Worm (Caenorhabditis elegans): ENCODE results near the gene try-11.
"Not testable (repeated sequence)": the region's sequence is repeated elsewhere in the genome, so short reads cannot be mapped to it uniquely, and the experiment has no call there.

Gene try-11

ce11 chrV:7439807-7440206 is 11.7 kb upstream of the try-11 start, which contains the start of gene try-13:
try-13 (plus strand) TSS chrV:7440107.
- TF ChIP-seq sea-1 (GFP tag; conservative IDR thresholded peaks at IDR 0.05) (no peak), pes-1 (GFP tag; IDR thresholded peaks at IDR 0.05) (no peak), scrt-1 (GFP tag; IDR thresholded peaks at IDR 0.05) (no peak), ceh-36 (tag; optimal IDR thresholded peaks at IDR 0.05) (no peak), aly-1 (tag; optimal IDR thresholded peaks at IDR 0.05) (no peak), tbx-11 (GFP tag; IDR thresholded peaks at IDR 0.05) (no peak), flt-1 (GFP tag; IDR thresholded peaks at IDR 0.05) (no peak), F13C5.2 (tag; optimal IDR thresholded peaks at IDR 0.05) (no peak), ama-1 (optimal IDR thresholded peaks at IDR 0.05) (no peak), ceh-13 (GFP tag; optimal IDR thresholded peaks at IDR 0.05) (no peak), hmbx-1 (tag; optimal IDR thresholded peaks at IDR 0.05) (no peak)

ce11 chrV:7443480-7443879 is 8.0 kb upstream of the try-11 start:
- TF ChIP-seq tbx-37 (GFP tag; conservative IDR thresholded peaks at IDR 0.05), result peak; percentile 34; the same call in 1 of the 2 replicates
- TF ChIP-seq tbx-11 (GFP tag; IDR thresholded peaks at IDR 0.05), result peak; percentile 68; the same call in 1 of the 2 replicates
- 0 out of 2 replicates have a peak, but pooled peaks have one; percentile 35 for TF ChIP-seq scrt-1 (GFP tag; IDR thresholded peaks at IDR 0.05)
- peak; percentile 85 for TF ChIP-seq sea-1 (GFP tag; conservative IDR thresholded peaks at IDR 0.05)

- TF ChIP-seq ceh-13 (GFP tag; optimal IDR thresholded peaks at IDR 0.05); scrt-1 (GFP tag; IDR thresholded peaks at IDR 0.05); tbx-37 (GFP tag; conservative IDR thresholded peaks at IDR 0.05): not testable (repeated sequence)
Observed at ce11 chrV:7444331-7444730, 7.2 kb upstream of the try-11 start, which contains the start of gene nhr-141. nhr-141 (plus strand) TSS chrV:7444661.

- TF ChIP-seq F13C5.2 (tag; optimal IDR thresholded peaks at IDR 0.05), result no peak
- no peak for TF ChIP-seq hmbx-1 (tag; optimal IDR thresholded peaks at IDR 0.05)
- TF ChIP-seq ets-7 (tag; optimal IDR thresholded peaks at IDR 0.05), result no peak
- no peak for TF ChIP-seq ceh-36 (tag; optimal IDR thresholded peaks at IDR 0.05)
- no peak for TF ChIP-seq flt-1 (GFP tag; IDR thresholded peaks at IDR 0.05)
- TF ChIP-seq tbx-37 (GFP tag; conservative IDR thresholded peaks at IDR 0.05), result no peak
Observed at ce11 chrV:7446965-7447364, 4.6 kb upstream of the try-11 start, which contains the start of gene F25E5.5. F25E5.5 (plus strand) TSS chrV:7447265.

- TF ChIP-seq flt-1 (GFP tag; IDR thresholded peaks at IDR 0.05) (no peak), tbx-37 (GFP tag; conservative IDR thresholded peaks at IDR 0.05) (no peak), F13C5.2 (tag; optimal IDR thresholded peaks at IDR 0.05) (no peak), scrt-1 (GFP tag; IDR thresholded peaks at IDR 0.05) (no peak), ama-1 (optimal IDR thresholded peaks at IDR 0.05) (no peak), tbx-11 (GFP tag; IDR thresholded peaks at IDR 0.05) (no peak), tra-4 (tag; optimal IDR thresholded peaks at IDR 0.05) (no peak), ceh-13 (GFP tag; optimal IDR thresholded peaks at IDR 0.05) (no peak)
Observed at ce11 chrV:7449303-7449827, 2.2 kb upstream of the try-11 start, which contains the start of gene try-12. try-12 (plus strand) TSS chrV:7449353.

DNA sequence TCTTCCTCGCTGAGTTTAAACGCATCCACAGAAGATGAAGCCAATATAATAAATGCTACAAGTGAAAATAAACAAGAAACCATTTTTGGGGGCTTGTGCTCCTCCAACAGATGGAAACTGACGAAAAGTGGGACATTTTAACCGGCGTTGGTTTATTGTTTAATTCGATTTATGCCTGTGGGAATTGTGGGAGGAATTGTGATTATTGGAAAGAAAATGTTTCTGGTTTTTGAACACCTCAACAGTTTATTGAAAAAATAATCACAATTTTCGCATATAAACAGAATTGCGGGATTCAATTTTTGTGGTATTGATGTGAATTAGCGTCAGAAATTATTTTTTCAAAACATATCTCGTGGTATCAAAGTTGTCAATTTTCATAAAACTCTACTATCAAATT is 2.7 kb downstream of the try-11 start, which contains the start of gene try-8:
Gene try-8, minus strand, starts transcription at position 101 of the 400 bp plus-strand sequence.
- no peak for TF ChIP-seq scrt-1 (GFP tag; IDR thresholded peaks at IDR 0.05)
- no peak for TF ChIP-seq ets-7 (tag; optimal IDR thresholded peaks at IDR 0.05)
- TF ChIP-seq pes-1 (GFP tag; IDR thresholded peaks at IDR 0.05), result no peak
- no peak for TF ChIP-seq ama-1 (optimal IDR thresholded peaks at IDR 0.05)
- TF ChIP-seq aly-1 (tag; optimal IDR thresholded peaks at IDR 0.05), result no peak
- no peak for TF ChIP-seq tra-4 (tag; optimal IDR thresholded peaks at IDR 0.05)

ce11 chrV:7455008-7455407 is 3.5 kb downstream of the try-11 start, which contains the start of gene F25E5.2:
F25E5.2 (plus strand) TSS chrV:7455308.
- TF ChIP-seq pes-1 (GFP tag; IDR thresholded peaks at IDR 0.05) (no peak), scrt-1 (GFP tag; IDR thresholded peaks at IDR 0.05) (no peak), tra-4 (tag; optimal IDR thresholded peaks at IDR 0.05) (no peak), ets-7 (tag; optimal IDR thresholded peaks at IDR 0.05) (no peak)

- no peak for TF ChIP-seq hmg-4 (GFP tag; optimal IDR thresholded peaks at IDR 0.05)
Observed at ce11 chrV:7460898-7461297, 9.4 kb downstream of the try-11 start, which contains the start of gene srh-92. srh-92 (minus strand) TSS chrV:7460998.

DNA sequence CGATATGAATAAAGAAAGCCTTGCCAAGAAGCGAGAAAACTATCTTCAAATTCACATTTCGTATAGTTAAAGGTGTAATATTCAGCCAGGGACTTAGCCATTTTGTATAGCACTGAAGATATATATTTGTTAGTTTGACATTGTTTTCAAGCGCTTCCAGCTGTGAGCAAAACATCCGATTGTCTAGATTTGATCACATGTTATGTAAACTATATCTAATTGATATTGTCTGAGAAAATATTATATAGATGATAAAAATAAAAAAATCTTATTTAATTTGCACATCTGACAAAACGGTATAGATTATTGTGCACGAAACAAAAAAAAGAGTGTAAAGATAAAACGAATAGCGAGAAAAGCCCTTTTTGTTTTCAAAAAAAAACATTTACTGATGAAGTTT is 13.2 kb downstream of the try-11 start, which contains the start of gene srh-89:
Gene srh-89, minus strand, starts transcription at position 101 of the 400 bp plus-strand sequence.
- no peak for TF ChIP-seq hnd-1 (tag; optimal IDR thresholded peaks at IDR 0.05)
- no peak for TF ChIP-seq scrt-1 (GFP tag; IDR thresholded peaks at IDR 0.05)
- TF ChIP-seq tra-4 (tag; optimal IDR thresholded peaks at IDR 0.05), result no peak
- TF ChIP-seq tbx-37 (GFP tag; conservative IDR thresholded peaks at IDR 0.05), result no peak
- no peak for TF ChIP-seq flt-1 (GFP tag; IDR thresholded peaks at IDR 0.05)
- TF ChIP-seq sea-1 (GFP tag; conservative IDR thresholded peaks at IDR 0.05), result no peak
- TF ChIP-seq ets-7 (tag; optimal IDR thresholded peaks at IDR 0.05), result no peak
- no peak for TF ChIP-seq ceh-36 (tag; optimal IDR thresholded peaks at IDR 0.05)
- no peak for TF ChIP-seq ceh-13 (GFP tag; optimal IDR thresholded peaks at IDR 0.05)
- TF ChIP-seq pes-1 (GFP tag; IDR thresholded peaks at IDR 0.05), result no peak
- TF ChIP-seq B0310.2 (tag; optimal IDR thresholded peaks at IDR 0.05), result no peak
- no peak for TF ChIP-seq ama-1 (optimal IDR thresholded peaks at IDR 0.05)
- no peak for TF ChIP-seq hmg-4 (GFP tag; optimal IDR thresholded peaks at IDR 0.05)
- TF ChIP-seq tbx-11 (GFP tag; IDR thresholded peaks at IDR 0.05), result no peak
- TF ChIP-seq hmbx-1 (tag; optimal IDR thresholded peaks at IDR 0.05), result no peak
- no peak for TF ChIP-seq F13C5.2 (tag; optimal IDR thresholded peaks at IDR 0.05)
- TF ChIP-seq aly-1 (tag; optimal IDR thresholded peaks at IDR 0.05), result no peak
